Worm (Caenorhabditis elegans): Measurements from ENCODE around the gene slc-46A.
"Not testable (repeated sequence)": the region's sequence is repeated elsewhere in the genome, so short reads cannot be mapped to it uniquely, and the experiment has no call there.

- not testable (repeated sequence) for TF ChIP-seq flt-1, ztf-23, ztf-29 (GFP tag; IDR thresholded peaks at IDR 0.05)
These were observed 23.8 kb upstream of the slc-46A start, which contains the start of gene msp-51 for ce11 chrIV:5295240-5295639.

Measured in whole organism, midembryonic.